Worm (Caenorhabditis elegans) whole organism, mixed stage, embryonic: ENCODE measurements around the gene B0334.20.

ENCODE experiments used
- M03D4.4 ChIP-seq: sonication (generic microtip); optimal IDR thresholded peaks from 2 replicates; lab custom pipeline; 2017; ENCODE audit warnings: mild to moderate bottlenecking, missing genetic modification characterization, missing compliant biosample characterization
- ces-1 ChIP-seq: fragments of 150-350 bp; optimal IDR thresholded peaks from 2 replicates; lab custom pipeline; 2014; ENCODE audit warnings: missing biosample characterization, missing genetic modification reagents, missing genetic modification characterization
- cnd-1 ChIP-seq: fragments of 200-800 bp; sonication (Bioruptor generic); optimal IDR thresholded peaks from 2 replicates; lab custom pipeline; 2018; ENCODE audit warnings: mild to moderate bottlenecking, missing genetic modification characterization, missing compliant biosample characterization
- elt-1 ChIP-seq: sonication (generic microtip); optimal IDR thresholded peaks from 2 replicates; lab custom pipeline; 2017; ENCODE audit warnings: missing genetic modification characterization, mild to moderate bottlenecking, missing compliant biosample characterization, antibody characterized with exemption, moderate library complexity, borderline replicate concordance; ENCODE audit not compliant: insufficient read depth
- elt-3 ChIP-seq: fragments of 150-350 bp; optimal IDR thresholded peaks from 2 replicates; lab custom pipeline; 2014; ENCODE audit warnings: missing biosample characterization, missing genetic modification characterization
- nhr-237 ChIP-seq: fragments of 150-350 bp; optimal IDR thresholded peaks from 2 replicates; lab custom pipeline; 2014; ENCODE audit warnings: missing biosample characterization, missing genetic modification characterization
- nhr-76 ChIP-seq: sonication (generic microtip); optimal IDR thresholded peaks from 2 replicates; lab custom pipeline; 2017; ENCODE audit warnings: missing biosample characterization, missing genetic modification characterization
- pha-4 ChIP-seq: fragments of 150-350 bp; optimal IDR thresholded peaks from 2 replicates; lab custom pipeline; 2018; ENCODE audit warnings: missing biosample characterization, missing genetic modification reagents, missing genetic modification characterization
- snpc-4 ChIP-seq: fragments of 150-350 bp; optimal IDR thresholded peaks from 2 replicates; lab custom pipeline; 2014; ENCODE audit warnings: missing biosample characterization, missing genetic modification characterization
- unc-39 ChIP-seq: fragments of 150-350 bp; optimal IDR thresholded peaks from 2 replicates; lab custom pipeline; 2014; ENCODE audit warnings: missing biosample characterization, missing genetic modification characterization
- unc-62 ChIP-seq: fragments of 150-350 bp; optimal IDR thresholded peaks from 2 replicates; lab custom pipeline; 2014; ENCODE audit warnings: missing biosample characterization, missing genetic modification reagents, missing genetic modification characterization
- ztf-11 ChIP-seq: fragments of 150-350 bp; optimal IDR thresholded peaks from 2 replicates; lab custom pipeline; 2014; ENCODE audit warnings: missing biosample characterization, missing genetic modification characterization

DNA sequence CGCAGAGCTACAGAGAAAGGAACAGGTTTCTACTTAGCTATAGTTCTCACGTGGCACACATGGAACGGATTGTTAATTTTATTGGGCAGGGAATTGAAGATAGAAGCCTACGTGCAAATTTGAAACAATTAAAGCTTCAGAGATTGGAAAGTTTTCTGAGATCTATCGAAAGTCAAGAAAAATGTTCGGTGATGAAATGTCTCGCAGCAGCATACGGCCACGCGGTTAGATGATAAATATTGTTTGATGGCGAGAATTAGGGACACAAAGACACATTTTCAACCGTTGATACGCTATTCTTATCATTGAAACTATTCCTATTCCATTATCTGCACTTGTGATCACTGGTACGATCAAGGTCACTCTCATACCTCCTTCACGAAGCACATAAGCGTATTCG is 27.7 kb downstream of the B0334.20 start:
- TF ChIP-seq snpc-4 (tag; lab: Kevin White, UChicago) (no peak), unc-62 (no peak), ztf-11 (tag; lab: Kevin White, UChicago) (no peak), M03D4.4 (tag; lab: Kevin White, UChicago) (no peak), elt-1 (tag; lab: Kevin White, UChicago) (no peak), pha-4 (tag; lab: Kevin White, UChicago) (no peak), cnd-1 (tag; lab: Kevin White, UChicago) (no peak), elt-3 (peak; percentile 7), nhr-76 (tag; lab: Kevin White, UChicago) (no peak), ces-1 (no peak), nhr-237 (tag; lab: Kevin White, UChicago) (no peak), unc-39 (tag; lab: Kevin White, UChicago) (no peak)
